Fruit fly (Drosophila melanogaster): ENCODE measurements around the gene Uqcc1.

The Uqcc1 gene

DNA sequence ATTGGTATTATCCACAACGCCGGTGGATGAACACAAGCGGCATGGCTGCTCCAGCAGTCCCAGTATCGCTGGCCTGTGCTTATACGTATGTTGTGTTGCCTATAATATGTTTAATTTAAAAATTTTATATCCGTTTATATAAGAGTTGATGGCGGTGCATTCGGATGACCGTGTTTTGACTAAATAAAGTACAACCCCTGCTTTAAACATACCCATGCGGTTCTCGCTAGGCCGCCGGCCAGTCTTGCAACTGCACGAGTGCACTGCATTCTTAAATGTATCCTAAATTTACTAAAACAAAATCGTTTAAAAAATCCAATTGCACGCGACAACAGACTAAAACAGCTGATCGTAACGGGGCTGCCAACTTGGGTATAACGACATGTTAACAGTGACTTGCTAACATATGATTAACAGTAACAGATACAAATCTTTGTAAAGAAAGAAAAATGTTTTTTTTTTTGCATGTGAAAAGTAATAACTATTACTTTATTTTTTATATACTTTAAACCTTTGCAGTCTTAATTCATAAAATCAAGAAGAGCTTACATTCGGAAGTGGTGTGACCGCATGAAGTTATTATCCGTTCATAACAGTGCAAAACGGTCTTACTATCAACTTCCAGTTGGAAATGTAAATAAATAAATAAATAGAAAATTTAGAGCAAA, at the start of gene Uqcc1, which contains the start of gene Surf1 (continued):
- TF ChIP-seq Pdp1 (GFP tag; optimal IDR thresholded peaks at IDR 0.05), result peak in 1 of 2 experiments; percentile 79
- TF ChIP-seq HLH3B (GFP tag; IDR thresholded peaks at IDR 0.05), result no peak
- no peak for TF ChIP-seq CG10321 (GFP tag; IDR thresholded peaks at IDR 0.05)
- no peak for TF ChIP-seq kni (GFP tag; optimal IDR thresholded peaks at IDR 0.05)
- no peak for TF ChIP-seq CG7271 (tag; optimal IDR thresholded peaks at IDR 0.05)
- TF ChIP-seq CG18599 (GFP tag; optimal IDR thresholded peaks at IDR 0.05), result no peak
- TF ChIP-seq CG10267 (tag; optimal IDR thresholded peaks at IDR 0.05), result peak; percentile 43
- TF ChIP-seq trem (tag; optimal IDR thresholded peaks at IDR 0.05), result peak; percentile 98
- TF ChIP-seq CG3163 (GFP tag; optimal IDR thresholded peaks at IDR 0.05), result no peak
- no peak for TF ChIP-seq CG16779 (GFP tag; IDR thresholded peaks at IDR 0.05)
- no peak for TF ChIP-seq CG17328 (GFP tag; IDR thresholded peaks at IDR 0.05)
- TF ChIP-seq Dp (GFP tag; optimal IDR thresholded peaks at IDR 0.05), result peak; percentile 3
- no peak for TF ChIP-seq CG9437 (GFP tag; optimal IDR thresholded peaks at IDR 0.05)
- no peak for TF ChIP-seq abd-A (tag; optimal IDR thresholded peaks at IDR 0.05)
- TF ChIP-seq scrt (GFP tag; optimal IDR thresholded peaks at IDR 0.05), result no peak
- TF ChIP-seq MBD-R2 (GFP tag; IDR thresholded peaks at IDR 0.05), result peak; percentile 52; the same call in 1 of the 2 replicates
- TF ChIP-seq CG17829 (tag; optimal IDR thresholded peaks at IDR 0.05), result no peak
- TF ChIP-seq CG17359 (tag; optimal IDR thresholded peaks at IDR 0.05), result peak; percentile 56
- no peak for TF ChIP-seq Gug (GFP tag; IDR thresholded peaks at IDR 0.05)
- TF ChIP-seq gem (tag; optimal IDR thresholded peaks at IDR 0.05), result no peak
- TF ChIP-seq CG15269 (tag; optimal IDR thresholded peaks at IDR 0.05), result no peak
- no peak for TF ChIP-seq gce (GFP tag; IDR thresholded peaks at IDR 0.05)
- no peak for TF ChIP-seq CG6254 (GFP tag; optimal IDR thresholded peaks at IDR 0.05)
- TF ChIP-seq gfzf (GFP tag; optimal IDR thresholded peaks at IDR 0.05), result peak; percentile 50
- no peak for TF ChIP-seq Poxn (GFP tag; IDR thresholded peaks at IDR 0.05)
- no peak for TF ChIP-seq Scr (GFP tag; IDR thresholded peaks at IDR 0.05; ENCODE audit: partially characterized antibody)
- peak; percentile 18; the same call in 1 of the 2 replicates for TF ChIP-seq CG13287 (GFP tag; IDR thresholded peaks at IDR 0.05; ENCODE audit: partially characterized antibody)
- no peak for TF ChIP-seq bcd (GFP tag; optimal IDR thresholded peaks at IDR 0.05)
- TF ChIP-seq CG4617 (GFP tag; optimal IDR thresholded peaks at IDR 0.05; ENCODE audit: borderline replicate concordance), result peak; percentile 27
- TF ChIP-seq Nf-YC (tag; optimal IDR thresholded peaks at IDR 0.05), result peak; percentile 19
- TF ChIP-seq Hmx (GFP tag; optimal IDR thresholded peaks at IDR 0.05), result no peak
- no peak for TF ChIP-seq CG8290 (GFP tag; optimal IDR thresholded peaks at IDR 0.05)
- TF ChIP-seq CG8290 (tag; optimal IDR thresholded peaks at IDR 0.05), result no peak
- TF ChIP-seq sc (optimal IDR thresholded peaks at IDR 0.05), result no peak
- TF ChIP-seq sc (GFP tag; optimal IDR thresholded peaks at IDR 0.05), result no peak
- no peak for TF ChIP-seq lbe (GFP tag; optimal IDR thresholded peaks at IDR 0.05)
- no peak for TF ChIP-seq sna (GFP tag; IDR thresholded peaks at IDR 0.05; ENCODE audit: partially characterized antibody)
- TF ChIP-seq CG12155 (GFP tag; optimal IDR thresholded peaks at IDR 0.05), result no peak
- peak; percentile 19 for TF ChIP-seq CG2116 (GFP tag; optimal IDR thresholded peaks at IDR 0.05)
- no peak for TF ChIP-seq zen (tag; optimal IDR thresholded peaks at IDR 0.05)
- no peak for TF ChIP-seq CG7357 (GFP tag; IDR thresholded peaks at IDR 0.05)
- no peak for TF ChIP-seq ERR (GFP tag; optimal IDR thresholded peaks at IDR 0.05)
- no peak for TF ChIP-seq CG18476 (GFP tag; optimal IDR thresholded peaks at IDR 0.05)
- no peak for TF ChIP-seq btn (GFP tag; optimal IDR thresholded peaks at IDR 0.05)
- peak; percentile 25 for TF ChIP-seq grn (GFP tag; optimal IDR thresholded peaks at IDR 0.05)
- peak; percentile 1 for TF ChIP-seq CG12659 (GFP tag; optimal IDR thresholded peaks at IDR 0.05)
- TF ChIP-seq HLH54F (GFP tag; optimal IDR thresholded peaks at IDR 0.05), result no peak
- TF ChIP-seq CG2129 (GFP tag; IDR thresholded peaks at IDR 0.05; ENCODE audit: partially characterized antibody), result no peak
- no peak for TF ChIP-seq gcm2 (GFP tag; optimal IDR thresholded peaks at IDR 0.05)
- peak; percentile 49 for TF ChIP-seq stwl (tag; optimal IDR thresholded peaks at IDR 0.05)
